Worm (Caenorhabditis elegans): ENCODE measurements around the gene Y40A1A.3.

Gene Y40A1A.3

ce11 chrX:1964411-1964810 lies 33.4 kb downstream of the Y40A1A.3 start:
- TF ChIP-seq lin-15B (tag; optimal IDR thresholded peaks at IDR 0.05) (no peak), nhr-237 (tag; optimal IDR thresholded peaks at IDR 0.05) (no peak), ceh-9 (tag; optimal IDR thresholded peaks at IDR 0.05) (no peak), pqm-1 (tag; optimal IDR thresholded peaks at IDR 0.05) (no peak), fkh-2 (tag; optimal IDR thresholded peaks at IDR 0.05) (no peak), lin-39 (tag; optimal IDR thresholded peaks at IDR 0.05) (no peak), daf-12 (tag; optimal IDR thresholded peaks at IDR 0.05) (no peak), skn-1 (tag; optimal IDR thresholded peaks at IDR 0.05) (no peak), egl-27 (tag; optimal IDR thresholded peaks at IDR 0.05) (no peak), ceh-82 (tag; optimal IDR thresholded peaks at IDR 0.05) (no peak), R02D3.7 (tag; optimal IDR thresholded peaks at IDR 0.05) (no peak), ama-1 (optimal IDR thresholded peaks at IDR 0.05) (no peak), nhr-12 (tag; optimal IDR thresholded peaks at IDR 0.05) (no peak), ceh-16 (tag; optimal IDR thresholded peaks at IDR 0.05) (no peak), jun-1 (tag; optimal IDR thresholded peaks at IDR 0.05) (no peak), lsy-12 (tag; optimal IDR thresholded peaks at IDR 0.05) (no peak), unc-39 (tag; optimal IDR thresholded peaks at IDR 0.05) (no peak), unc-62 (GFP tag; optimal IDR thresholded peaks at IDR 0.05) (no peak), elt-2 (tag; optimal IDR thresholded peaks at IDR 0.05) (no peak), mml-1 (tag; optimal IDR thresholded peaks at IDR 0.05) (no peak)

DNA sequence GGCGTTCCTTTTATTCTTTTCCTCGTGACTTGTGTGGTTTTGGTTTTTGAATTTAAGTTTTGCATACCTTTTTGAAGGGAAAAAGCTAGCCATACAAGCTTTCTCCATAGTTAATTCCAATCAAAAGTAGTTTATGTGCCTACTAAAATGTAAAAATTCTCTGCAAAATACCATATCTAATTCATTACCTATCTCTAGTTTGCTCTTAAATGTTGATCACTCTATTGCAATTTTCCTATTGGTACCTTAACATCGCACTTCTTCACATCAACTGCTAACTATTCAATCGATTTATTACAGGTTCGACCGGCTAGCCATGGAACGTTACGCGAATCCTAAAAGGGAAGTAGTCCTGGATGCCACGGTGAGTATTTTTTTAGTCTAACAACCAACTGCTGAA lies 35.6 kb downstream of the Y40A1A.3 start, which contains the start of gene F52D2.7:
Gene F52D2.7, plus strand, starts transcription at position 301 of the 400 bp plus-strand sequence.
- no peak for TF ChIP-seq tbx-2 (tag; optimal IDR thresholded peaks at IDR 0.05)
- no peak for TF ChIP-seq elt-2 (tag; optimal IDR thresholded peaks at IDR 0.05)
- TF ChIP-seq ceh-16 (tag; optimal IDR thresholded peaks at IDR 0.05): no peak
- no peak for TF ChIP-seq nhr-23 (tag; optimal IDR thresholded peaks at IDR 0.05)
- TF ChIP-seq elt-1 (tag; optimal IDR thresholded peaks at IDR 0.05): no peak
- no peak for TF ChIP-seq hmg-11 (tag; optimal IDR thresholded peaks at IDR 0.05)
- TF ChIP-seq pha-4 (tag; optimal IDR thresholded peaks at IDR 0.05): no peak
- no peak for TF ChIP-seq pqm-1 (tag; optimal IDR thresholded peaks at IDR 0.05)
- no peak for TF ChIP-seq jun-1 (tag; optimal IDR thresholded peaks at IDR 0.05)
- no peak for TF ChIP-seq nhr-237 (tag; optimal IDR thresholded peaks at IDR 0.05)
- TF ChIP-seq egl-5 (tag; optimal IDR thresholded peaks at IDR 0.05): no peak
- no peak for TF ChIP-seq daf-12 (tag; optimal IDR thresholded peaks at IDR 0.05)
- TF ChIP-seq nhr-12 (tag; optimal IDR thresholded peaks at IDR 0.05): no peak
- TF ChIP-seq nhr-25 (tag; optimal IDR thresholded peaks at IDR 0.05): no peak
- no peak for TF ChIP-seq ama-1 (optimal IDR thresholded peaks at IDR 0.05)
- TF ChIP-seq R02D3.7 (tag; optimal IDR thresholded peaks at IDR 0.05): no peak
- no peak for TF ChIP-seq aly-2 (tag; optimal IDR thresholded peaks at IDR 0.05)
- TF ChIP-seq nhr-11 (tag; optimal IDR thresholded peaks at IDR 0.05): no peak
- no peak for TF ChIP-seq fkh-2 (tag; optimal IDR thresholded peaks at IDR 0.05)

DNA sequence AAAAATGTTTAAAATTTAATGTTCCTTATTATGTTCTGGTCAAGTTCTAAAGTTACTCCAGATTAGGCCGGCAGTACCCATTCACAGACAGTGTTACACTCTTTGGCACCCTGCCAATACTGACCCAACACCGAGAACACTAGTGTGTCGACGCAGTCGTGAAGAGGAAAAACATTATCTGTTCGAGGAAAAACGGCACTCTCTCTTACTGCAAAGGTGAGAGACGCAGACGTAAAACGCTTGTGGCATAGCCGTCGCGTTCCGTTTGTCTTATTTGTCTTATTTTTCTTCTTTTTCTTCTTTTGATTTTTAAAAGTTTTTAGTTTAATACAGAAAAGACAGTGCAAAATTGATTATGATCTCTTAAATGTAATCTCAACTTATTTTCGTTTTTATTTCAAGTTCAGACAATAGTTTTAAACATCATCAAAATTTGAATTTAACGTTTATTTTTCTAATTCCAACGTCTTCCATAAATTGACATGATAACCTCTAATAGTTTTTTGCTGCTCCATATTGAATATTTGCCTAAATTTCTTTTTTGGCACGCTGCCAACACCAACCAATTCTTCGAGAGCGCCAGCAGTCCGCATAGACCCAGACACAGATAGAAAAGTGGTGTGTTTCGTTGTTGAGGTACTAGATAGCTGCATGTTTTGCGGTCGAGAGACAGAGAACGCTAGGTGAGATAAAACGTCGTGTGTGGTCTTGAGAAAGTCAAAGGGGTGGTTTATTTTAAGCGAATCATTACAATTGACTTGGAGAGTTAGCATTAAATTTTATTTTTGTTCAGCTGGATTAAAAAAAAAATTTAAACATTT lies 36.7 kb downstream of the Y40A1A.3 start:
- peak; percentile 12 for TF ChIP-seq pha-4 (tag; optimal IDR thresholded peaks at IDR 0.05)
- TF ChIP-seq nhr-25 (tag; optimal IDR thresholded peaks at IDR 0.05): no peak
- TF ChIP-seq jun-1 (tag; optimal IDR thresholded peaks at IDR 0.05): peak; percentile 9
- peak; percentile 15 for TF ChIP-seq nhr-23 (tag; optimal IDR thresholded peaks at IDR 0.05)
- TF ChIP-seq hmg-11 (tag; optimal IDR thresholded peaks at IDR 0.05): peak; percentile 51
- no peak for TF ChIP-seq ceh-82 (tag; optimal IDR thresholded peaks at IDR 0.05)
- TF ChIP-seq nfya-1 (tag; optimal IDR thresholded peaks at IDR 0.05; ENCODE audit: insufficient read depth): peak; percentile 36
- TF ChIP-seq nhr-28 (tag; optimal IDR thresholded peaks at IDR 0.05): no peak
- peak; percentile 13 for TF ChIP-seq lin-15B (tag; optimal IDR thresholded peaks at IDR 0.05)
- peak; percentile 51 for TF ChIP-seq elt-2 (tag; optimal IDR thresholded peaks at IDR 0.05)
- no peak for TF ChIP-seq lsy-12 (tag; optimal IDR thresholded peaks at IDR 0.05)

DNA sequence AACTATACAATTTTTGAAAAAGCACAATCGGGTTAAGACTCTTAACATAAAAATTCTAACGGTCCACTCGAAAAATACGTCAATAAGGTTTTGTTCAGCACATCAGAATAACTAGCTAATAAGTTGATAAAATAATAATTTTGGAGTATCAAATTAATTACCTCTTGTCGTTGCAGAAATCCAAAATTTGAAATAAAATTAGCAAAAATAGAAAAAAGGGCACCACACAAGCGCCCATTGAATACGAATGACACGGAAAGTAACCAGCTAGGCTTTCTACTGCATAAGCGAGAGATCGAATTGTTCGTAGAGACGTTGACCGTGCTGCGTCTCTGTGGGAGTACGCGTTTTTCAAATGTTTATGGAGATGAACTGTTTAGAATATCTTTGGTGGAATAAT lies 38.8 kb downstream of the Y40A1A.3 start:
- TF ChIP-seq nhr-25 (tag; optimal IDR thresholded peaks at IDR 0.05) (no peak), jun-1 (tag; optimal IDR thresholded peaks at IDR 0.05) (no peak), ztf-4 (tag; optimal IDR thresholded peaks at IDR 0.05) (no peak), nhr-43 (tag; optimal IDR thresholded peaks at IDR 0.05; ENCODE audit: poor library complexity, severe bottlenecking) (no peak), eor-1 (tag; optimal IDR thresholded peaks at IDR 0.05) (no peak), mml-1 (tag; optimal IDR thresholded peaks at IDR 0.05) (no peak), nhr-237 (tag; optimal IDR thresholded peaks at IDR 0.05) (no peak), unc-39 (tag; optimal IDR thresholded peaks at IDR 0.05) (no peak), ceh-16 (tag; optimal IDR thresholded peaks at IDR 0.05) (no peak)

Data from whole organism, L3 larva.